Fruit fly (Drosophila melanogaster) whole organism, embryonic: ENCODE results near the gene CG15728.

ENCODE experiments used
- CG9817 ChIP-seq: fragments of 200-800 bp; sonication (Bioruptor generic); optimal IDR thresholded peaks from 2 replicates; lab custom pipeline; 2018; ENCODE audit warnings: missing biosample characterization, mild to moderate bottlenecking, missing genetic modification characterization, moderate library complexity
- ems ChIP-seq: fragments of 200-800 bp; sonication (Bioruptor generic); optimal IDR thresholded peaks from 3 replicates; lab custom pipeline; 2016; ENCODE audit warnings: missing biosample characterization, missing genetic modification characterization
- psq ChIP-seq: fragments of 200-800 bp; sonication (Bioruptor generic); optimal IDR thresholded peaks from 2 replicates; lab custom pipeline; 2017; ENCODE audit warnings: missing biosample characterization, missing genetic modification characterization

dm6 chrX:12661435-12661949, 37.4 kb downstream of the CG15728 start:
- no peak for TF ChIP-seq ems (GFP tag; lab: Kevin White, UChicago)
- TF ChIP-seq psq (GFP tag; lab: Kevin White, UChicago) = no peak
- no peak for TF ChIP-seq CG9817 (tag; lab: Kevin White, UChicago)
